Worm (Caenorhabditis elegans): ENCODE results near the gene clec-5.

DNA sequence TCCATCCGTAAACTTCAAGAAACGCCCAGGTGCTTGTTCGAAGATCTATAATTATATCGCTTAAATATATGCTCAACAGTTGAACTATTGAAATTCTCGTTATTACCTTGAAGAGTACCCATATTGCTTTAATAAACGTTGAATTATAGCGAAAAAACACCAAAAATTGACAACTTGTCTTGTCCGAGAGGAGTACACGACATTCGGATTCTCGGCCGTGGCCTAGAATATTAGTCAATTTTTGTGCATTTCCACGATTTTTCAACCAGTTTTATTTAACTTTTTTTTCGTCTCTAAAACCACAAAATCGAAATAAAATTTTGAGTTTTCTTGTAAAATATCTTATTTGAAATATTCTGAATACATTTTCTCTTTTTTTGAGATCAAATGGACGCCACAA lies 28.9 kb upstream of the clec-5 start, which contains the start of the genes F26F4.9 and cee-1:
- no peak for TF ChIP-seq ama-1 (optimal IDR thresholded peaks at IDR 0.05)
- no peak for TF ChIP-seq F13C5.2 (tag; optimal IDR thresholded peaks at IDR 0.05)
- TF ChIP-seq ceh-36 (tag; optimal IDR thresholded peaks at IDR 0.05): no peak
- TF ChIP-seq tbx-11 (GFP tag; IDR thresholded peaks at IDR 0.05): no peak
